Worm (Caenorhabditis elegans) whole organism, L3 larva: ENCODE data around the gene ufd-3.

Experiments
- ama-1 ChIP-seq: fragments of 150-350 bp; optimal IDR thresholded peaks from 2 replicates; lab custom pipeline; 2018
- elt-1 ChIP-seq: fragments of 150-350 bp; optimal IDR thresholded peaks from 2 replicates; lab custom pipeline; 2014; ENCODE audit warnings: missing biosample characterization, missing genetic modification characterization
- fkh-10 ChIP-seq: sonication (generic microtip); optimal IDR thresholded peaks from 2 replicates; lab custom pipeline; 2017; ENCODE audit warnings: missing biosample characterization, missing genetic modification reagents, missing genetic modification characterization
- fos-1 ChIP-seq: fragments of 150-350 bp; optimal IDR thresholded peaks from 2 replicates; lab custom pipeline; 2014; ENCODE audit warnings: missing biosample characterization, missing genetic modification characterization
- mdl-1 ChIP-seq: fragments of 150-350 bp; optimal IDR thresholded peaks from 2 replicates; lab custom pipeline; 2014; ENCODE audit warnings: missing biosample characterization, missing genetic modification characterization
- nfya-1 ChIP-seq: sonication (generic microtip); optimal IDR thresholded peaks from 2 replicates; lab custom pipeline; 2017; ENCODE audit warnings: missing genetic modification characterization, mild to moderate bottlenecking, missing compliant biosample characterization, antibody characterized with exemption, moderate library complexity; ENCODE audit not compliant: insufficient read depth
- nhr-237 ChIP-seq: fragments of 150-350 bp; optimal IDR thresholded peaks from 2 replicates; lab custom pipeline; 2014; ENCODE audit warnings: missing biosample characterization, missing genetic modification characterization
- unc-62 ChIP-seq: fragments of 150-350 bp; sonication (generic microtip); optimal IDR thresholded peaks from 4 replicates; lab custom pipeline; 2014; ENCODE audit warnings: missing biosample characterization, missing genetic modification reagents, missing genetic modification characterization
- zag-1 ChIP-seq: fragments of 150-350 bp; optimal IDR thresholded peaks from 2 replicates; lab custom pipeline; 2014; ENCODE audit warnings: missing biosample characterization, missing genetic modification characterization

DNA sequence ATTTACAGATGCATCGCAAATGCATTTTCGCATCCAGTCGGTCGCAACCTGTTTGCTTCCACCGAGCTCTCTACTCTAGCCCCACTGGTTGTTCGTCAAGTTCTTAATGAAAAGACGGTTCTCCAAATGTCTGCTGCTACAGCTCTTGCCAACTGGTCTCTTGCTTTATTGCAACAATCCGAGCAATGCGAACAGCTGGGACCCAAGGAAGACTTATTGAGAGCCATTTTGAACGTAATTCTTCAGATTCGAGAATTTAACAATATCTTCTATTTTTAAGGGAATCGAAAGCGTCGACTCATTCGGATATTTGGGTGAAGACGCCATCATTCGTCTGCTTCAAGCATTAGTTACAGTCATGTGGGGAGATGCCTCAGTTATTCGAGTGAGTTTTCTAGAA, 2.7 kb downstream of the ufd-3 start:
- TF ChIP-seq nfya-1 (no peak), zag-1 (tag; lab: Kevin White, UChicago) (no peak), ama-1 (no peak), fkh-10 (GFP tag; lab: Kevin White, UChicago) (no peak), unc-62 (GFP tag; lab: Kevin White, UChicago) (no peak), nhr-237 (tag; lab: Kevin White, UChicago) (no peak), fos-1 (tag; lab: Kevin White, UChicago) (no peak), elt-1 (tag; lab: Kevin White, UChicago) (no peak), mdl-1 (no peak)
